Worm (Caenorhabditis elegans) whole organism, L3 larva: Measurements from ENCODE around the gene clp-4.

Source experiments
- ZK546.5 ChIP-seq: sonication (generic microtip); optimal IDR thresholded peaks from 2 replicates; lab custom pipeline; 2017; ENCODE audit warnings: missing biosample characterization, missing genetic modification characterization
- ama-1 ChIP-seq: fragments of 150-350 bp; optimal IDR thresholded peaks from 2 replicates; lab custom pipeline; 2018
- daf-12 ChIP-seq: fragments of 150-350 bp; optimal IDR thresholded peaks from 2 replicates; lab custom pipeline; 2014; ENCODE audit warnings: missing biosample characterization, missing genetic modification reagents, missing genetic modification characterization
- egl-27 ChIP-seq: sonication (generic microtip); optimal IDR thresholded peaks from 4 replicates; lab custom pipeline; 2017; ENCODE audit warnings: missing biosample characterization, missing genetic modification reagents, missing genetic modification characterization
- fkh-10 ChIP-seq: sonication (generic microtip); optimal IDR thresholded peaks from 2 replicates; lab custom pipeline; 2017; ENCODE audit warnings: missing biosample characterization, missing genetic modification reagents, missing genetic modification characterization
- nhr-11 ChIP-seq: fragments of 150-350 bp; optimal IDR thresholded peaks from 2 replicates; lab custom pipeline; 2014; ENCODE audit warnings: missing biosample characterization, missing genetic modification characterization
- nhr-12 ChIP-seq: fragments of 150-350 bp; optimal IDR thresholded peaks from 2 replicates; lab custom pipeline; 2014; ENCODE audit warnings: missing biosample characterization, missing genetic modification characterization
- nhr-237 ChIP-seq: fragments of 150-350 bp; optimal IDR thresholded peaks from 2 replicates; lab custom pipeline; 2014; ENCODE audit warnings: missing biosample characterization, missing genetic modification characterization
- nhr-77 ChIP-seq: fragments of 150-350 bp; optimal IDR thresholded peaks from 2 replicates; lab custom pipeline; 2014; ENCODE audit warnings: missing biosample characterization, missing genetic modification characterization
- skn-1 ChIP-seq: fragments of 150-350 bp; optimal IDR thresholded peaks from 2 replicates; lab custom pipeline; 2014; ENCODE audit warnings: missing biosample characterization, missing genetic modification characterization
- snpc-4 ChIP-seq: fragments of 150-350 bp; optimal IDR thresholded peaks from 2 replicates; lab custom pipeline; 2014; ENCODE audit warnings: missing biosample characterization, missing genetic modification characterization
- tbx-2 ChIP-seq: sonication (generic microtip); optimal IDR thresholded peaks from 2 replicates; lab custom pipeline; 2016; ENCODE audit warnings: mild to moderate bottlenecking, missing genetic modification characterization, missing compliant biosample characterization
- unc-39 ChIP-seq: sonication (generic microtip); optimal IDR thresholded peaks from 4 replicates; lab custom pipeline; 2017; ENCODE audit warnings: missing biosample characterization, missing genetic modification characterization
- zag-1 ChIP-seq: fragments of 150-350 bp; optimal IDR thresholded peaks from 2 replicates; lab custom pipeline; 2014; ENCODE audit warnings: missing biosample characterization, missing genetic modification characterization

DNA sequence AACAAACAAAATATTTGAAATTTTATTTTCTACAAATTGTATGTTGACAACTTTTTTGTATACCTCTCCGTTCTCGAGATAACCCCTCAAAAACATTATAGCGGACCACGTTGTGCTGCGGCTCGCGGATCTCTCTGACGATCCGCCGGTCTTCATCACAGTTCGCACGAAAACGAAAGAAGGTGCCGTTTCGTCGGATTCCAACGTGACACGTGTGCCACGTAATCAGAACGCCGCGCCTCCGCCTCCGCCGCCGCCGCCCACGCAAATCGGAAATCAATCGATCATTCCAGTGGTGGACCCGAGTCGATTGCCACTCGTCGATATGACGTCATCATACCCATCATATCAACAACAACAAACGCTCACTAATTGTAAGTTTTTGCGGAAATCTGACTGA is 18.7 kb downstream of the clp-4 start:
- TF ChIP-seq fkh-10 (GFP tag; lab: Kevin White, UChicago) = no peak
- TF ChIP-seq nhr-11 (tag; lab: Kevin White, UChicago) = no peak
- TF ChIP-seq egl-27 (tag; lab: Kevin White, UChicago) = no peak
- TF ChIP-seq ama-1 (lab: Kevin White, UChicago) = no peak
- no peak for TF ChIP-seq nhr-12 (tag; lab: Kevin White, UChicago)
- no peak for TF ChIP-seq ZK546.5 (tag; lab: Kevin White, UChicago)
- TF ChIP-seq nhr-77 (tag; lab: Kevin White, UChicago) = no peak
- TF ChIP-seq zag-1 (tag; lab: Kevin White, UChicago) = no peak
- no peak for TF ChIP-seq nhr-237 (tag; lab: Kevin White, UChicago)
- no peak for TF ChIP-seq unc-39 (tag; lab: Kevin White, UChicago)
- no peak for TF ChIP-seq daf-12 (tag; lab: Kevin White, UChicago)
- no peak for TF ChIP-seq skn-1 (tag; lab: Kevin White, UChicago)
- no peak for TF ChIP-seq snpc-4 (tag; lab: Kevin White, UChicago)
- no peak for TF ChIP-seq tbx-2 (tag; lab: Kevin White, UChicago)
